3 worm cellular contexts compared by ENCODE assay signal in genomic region chrIV:11145929-11146339, ce11.
TF ChIP-seq lines count a peak whose summit lies in the region.

No protein-coding gene starts in this region.

TF ChIP-seq in whole organism, L1 larva, 84 proteins besides CTCF, POLR2A, EP300 and RAD21:
- TF ChIP-seq fkh-8 (tag; optimal IDR thresholded peaks at IDR 0.05; lab: Kevin White, UChicago) (no peak), dpl-1 (GFP tag; optimal IDR thresholded peaks at IDR 0.05; lab: Kevin White, UChicago) (peak in 1 of 3 experiments; percentile 35), lin-35 (GFP tag; optimal IDR thresholded peaks at IDR 0.05; lab: Kevin White, UChicago) (peak in 1 of 2 experiments; percentile 20), efl-1 (optimal IDR thresholded peaks at IDR 0.05; lab: Kevin White, UChicago) (no peak), efl-1 (GFP tag; optimal IDR thresholded peaks at IDR 0.05 in 1 of 2; lab: Kevin White, UChicago) (peak; percentile 50 to 92), hpl-2 (GFP tag; optimal IDR thresholded peaks at IDR 0.05; lab: Kevin White, UChicago) (no peak)

TF ChIP-seq in whole organism, L4 larva, 104 proteins besides CTCF, POLR2A, EP300 and RAD21:
- TF ChIP-seq F49E8.2 (tag; optimal IDR thresholded peaks at IDR 0.05; lab: Kevin White, UChicago; ENCODE audit: borderline replicate concordance) (peak; percentile 89), hlh-30 (tag; optimal IDR thresholded peaks at IDR 0.05; lab: Kevin White, UChicago; ENCODE audit: insufficient read depth) (no peak), lin-38 (GFP tag; IDR thresholded peaks at IDR 0.05; lab: Robert Waterston, UW) (peak; percentile 62), egl-27 (tag; optimal IDR thresholded peaks at IDR 0.05; lab: Kevin White, UChicago) (no peak), pha-4 (GFP tag; IDR thresholded peaks at IDR 0.05; lab: Robert Waterston, UW) (peak; percentile 64; the same call in 1 of the 2 replicates), pha-4 (tag; optimal IDR thresholded peaks at IDR 0.05; lab: Kevin White, UChicago) (no peak), nhr-102 (tag; optimal IDR thresholded peaks at IDR 0.05; lab: Kevin White, UChicago) (no peak), Y48G9A.11 (GFP tag; IDR thresholded peaks at IDR 0.05; lab: Robert Waterston, UW) (0 out of 2 replicates have a peak, but pooled peaks have one; percentile 6), ceh-20 (GFP tag; IDR thresholded peaks at IDR 0.05; lab: Robert Waterston, UW) (no peak), rbr-2 (tag; optimal IDR thresholded peaks at IDR 0.05; lab: Kevin White, UChicago) (no peak), madf-9 (GFP tag; conservative IDR thresholded peaks at IDR 0.05; lab: Robert Waterston, UW) (no peak), fos-1 (tag; optimal IDR thresholded peaks at IDR 0.05; lab: Kevin White, UChicago) (no peak), R02D3.7 (tag; optimal IDR thresholded peaks at IDR 0.05; lab: Kevin White, UChicago) (no peak), nhr-28 (tag; optimal IDR thresholded peaks at IDR 0.05; lab: Kevin White, UChicago) (no peak), vab-7 (GFP tag; IDR thresholded peaks at IDR 0.05; lab: Robert Waterston, UW) (no peak), zfp-3 (GFP tag; conservative IDR thresholded peaks at IDR 0.05; lab: Robert Waterston, UW) (0 out of 2 replicates have a peak, but pooled peaks have one; percentile 30), spr-3 (GFP tag; optimal IDR thresholded peaks at IDR 0.05; lab: Kevin White, UChicago) (no peak), ceh-44 (GFP tag; IDR thresholded peaks at IDR 0.05; lab: Robert Waterston, UW) (no peak), nhr-10 (tag; optimal IDR thresholded peaks at IDR 0.05; lab: Kevin White, UChicago) (no peak), hif-1 (tag; optimal IDR thresholded peaks at IDR 0.05; lab: Kevin White, UChicago) (no peak), dmd-9 (GFP tag; IDR thresholded peaks at IDR 0.05; lab: Robert Waterston, UW) (no peak), arid-1 (GFP tag; conservative IDR thresholded peaks at IDR 0.05; lab: Robert Waterston, UW) (peak; percentile 80), dmd-6 (GFP tag; IDR thresholded peaks at IDR 0.05; lab: Robert Waterston, UW) (no peak), tra-1 (GFP tag; IDR thresholded peaks at IDR 0.05; lab: Robert Waterston, UW) (no peak), mdl-1 (tag; optimal IDR thresholded peaks at IDR 0.05; lab: Kevin White, UChicago) (no peak), set-16 (GFP tag; IDR thresholded peaks at IDR 0.05; lab: Robert Waterston, UW) (no peak), ctbp-1 (GFP tag; IDR thresholded peaks at IDR 0.05; lab: Robert Waterston, UW) (no peak), ceh-28 (tag; optimal IDR thresholded peaks at IDR 0.05; lab: Kevin White, UChicago) (no peak), zip-11 (GFP tag; IDR thresholded peaks at IDR 0.05; lab: Robert Waterston, UW) (no peak), unc-62 (GFP tag; optimal IDR thresholded peaks at IDR 0.05 in 1 of 2; lab: Kevin White, UChicago) (peak in 1 of 2 experiments; percentile 51), unc-62 (tag; optimal IDR thresholded peaks at IDR 0.05; lab: Kevin White, UChicago) (no peak), php-3 (GFP tag; IDR thresholded peaks at IDR 0.05; lab: Robert Waterston, UW) (no peak), nhr-41 (GFP tag; IDR thresholded peaks at IDR 0.05; lab: Robert Waterston, UW) (no peak), snpc-1.2 (GFP tag; IDR thresholded peaks at IDR 0.05; lab: Robert Waterston, UW) (0 out of 2 replicates have a peak, but pooled peaks have one; percentile 15), lir-3 (tag; optimal IDR thresholded peaks at IDR 0.05; lab: Kevin White, UChicago) (no peak), nhr-111 (GFP tag; optimal IDR thresholded peaks at IDR 0.05; lab: Kevin White, UChicago) (no peak), spr-1 (tag; optimal IDR thresholded peaks at IDR 0.05; lab: Kevin White, UChicago) (no peak), ama-1 (optimal IDR thresholded peaks at IDR 0.05; lab: Kevin White, UChicago) (no peak), lin-29 (GFP tag; IDR thresholded peaks at IDR 0.05; lab: Robert Waterston, UW) (no peak), ceh-62 (tag; optimal IDR thresholded peaks at IDR 0.05; lab: Kevin White, UChicago) (no peak), hmg-1.1 (GFP tag; IDR thresholded peaks at IDR 0.05; lab: Robert Waterston, UW) (no peak), nhr-48 (tag; optimal IDR thresholded peaks at IDR 0.05; lab: Kevin White, UChicago) (no peak), ZK337.2 (GFP tag; IDR thresholded peaks at IDR 0.05; lab: Robert Waterston, UW) (no peak), F26F4.8 (GFP tag; conservative IDR thresholded peaks at IDR 0.05; lab: Robert Waterston, UW) (no peak), nhr-11 (tag; optimal IDR thresholded peaks at IDR 0.05; lab: Kevin White, UChicago) (no peak)

TF ChIP-seq in whole organism, young adult, 124 proteins besides CTCF, POLR2A, EP300 and RAD21 (continues in another document):
- TF ChIP-seq zim-3 (tag; optimal IDR thresholded peaks at IDR 0.05; lab: Kevin White, UChicago) (peak; percentile 75), hsf-1 (GFP tag; IDR thresholded peaks at IDR 0.05; lab: Robert Waterston, UW) (peak; percentile 74), mes-4 (tag; optimal IDR thresholded peaks at IDR 0.05; lab: Kevin White, UChicago) (no peak), ztf-22 (GFP tag; optimal IDR thresholded peaks at IDR 0.05; lab: Kevin White, UChicago) (no peak), F52B5.7 (tag; optimal IDR thresholded peaks at IDR 0.05; lab: Kevin White, UChicago) (peak; percentile 84), mel-28 (tag; optimal IDR thresholded peaks at IDR 0.05; lab: Kevin White, UChicago; ENCODE audit: borderline replicate concordance) (no peak), ceh-100 (GFP tag; IDR thresholded peaks at IDR 0.05; lab: Robert Waterston, UW) (peak; percentile 20; the same call in 1 of the 2 replicates), unc-130 (GFP tag; optimal IDR thresholded peaks at IDR 0.05; lab: Kevin White, UChicago) (peak; percentile 83), T07F8.4 (tag; optimal IDR thresholded peaks at IDR 0.05; lab: Kevin White, UChicago) (no peak), F22D6.2 (tag; optimal IDR thresholded peaks at IDR 0.05; lab: Kevin White, UChicago) (no peak), atf-7 (tag; optimal IDR thresholded peaks at IDR 0.05; lab: Kevin White, UChicago) (peak; percentile 46), nhr-80 (tag; optimal IDR thresholded peaks at IDR 0.05; lab: Kevin White, UChicago) (no peak), F49E8.2 (tag; optimal IDR thresholded peaks at IDR 0.05; lab: Kevin White, UChicago; ENCODE audit: insufficient read depth) (peak; percentile 94), Y79H2A.3 (GFP tag; conservative IDR thresholded peaks at IDR 0.05; lab: Robert Waterston, UW) (0 out of 2 replicates have a peak, but pooled peaks have one; percentile 39), attf-3 (GFP tag; conservative IDR thresholded peaks at IDR 0.05; lab: Robert Waterston, UW) (no peak), egl-18 (GFP tag; IDR thresholded peaks at IDR 0.05; lab: Robert Waterston, UW) (no peak), ets-4 (GFP tag; optimal IDR thresholded peaks at IDR 0.05; lab: Kevin White, UChicago) (no peak), Y67H2A.10 (GFP tag; conservative IDR thresholded peaks at IDR 0.05; lab: Robert Waterston, UW) (no peak), Y56A3A.18 (GFP tag; IDR thresholded peaks at IDR 0.05; lab: Robert Waterston, UW) (0 out of 2 replicates have a peak, but pooled peaks have one; percentile 49), athp-1 (tag; optimal IDR thresholded peaks at IDR 0.05; lab: Kevin White, UChicago) (peak; percentile 61), cebp-1 (GFP tag; IDR thresholded peaks at IDR 0.05; lab: Robert Waterston, UW) (no peak), cebp-1 (tag; optimal IDR thresholded peaks at IDR 0.05; lab: Kevin White, UChicago) (peak; percentile 28), lin-54 (GFP tag; optimal IDR thresholded peaks at IDR 0.05; lab: Kevin White, UChicago) (peak; percentile 46), let-607 (tag; optimal IDR thresholded peaks at IDR 0.05; lab: Kevin White, UChicago) (no peak), ceh-40 (GFP tag; IDR thresholded peaks at IDR 0.05; lab: Robert Waterston, UW) (0 out of 2 replicates have a peak, but pooled peaks have one; percentile 14), sdz-38 (tag; optimal IDR thresholded peaks at IDR 0.05; lab: Kevin White, UChicago) (no peak), nhr-90 (tag; optimal IDR thresholded peaks at IDR 0.05; lab: Kevin White, UChicago) (peak; percentile 24), egl-44 (GFP tag; IDR thresholded peaks at IDR 0.05; lab: Robert Waterston, UW) (no peak), nhr-27 (tag; optimal IDR thresholded peaks at IDR 0.05; lab: Kevin White, UChicago) (peak; percentile 75), nfyb-1 (GFP tag; IDR thresholded peaks at IDR 0.05; lab: Robert Waterston, UW) (peak; percentile 21; the same call in 1 of the 2 replicates), snpc-4 (GFP tag; optimal IDR thresholded peaks at IDR 0.05; lab: Kevin White, UChicago) (peak; percentile 54), snpc-4 (tag; optimal IDR thresholded peaks at IDR 0.05; lab: Kevin White, UChicago) (peak in 2 of 4 experiments; percentile 37 to 45), attf-5 (GFP tag; optimal IDR thresholded peaks at IDR 0.05; lab: Kevin White, UChicago) (peak; percentile 17), B0035.1 (tag; optimal IDR thresholded peaks at IDR 0.05; lab: Kevin White, UChicago) (peak; percentile 61), chd-7 (tag; optimal IDR thresholded peaks at IDR 0.05; lab: Kevin White, UChicago) (peak; percentile 63), ceh-91 (GFP tag; IDR thresholded peaks at IDR 0.05; lab: Robert Waterston, UW) (no peak), ztf-18 (tag; optimal IDR thresholded peaks at IDR 0.05; lab: Kevin White, UChicago) (no peak), lin-40 (tag; optimal IDR thresholded peaks at IDR 0.05; lab: Kevin White, UChicago) (no peak), Y53F4B.3 (GFP tag; IDR thresholded peaks at IDR 0.05; lab: Robert Waterston, UW) (no peak), aptf-2 (GFP tag; conservative IDR thresholded peaks at IDR 0.05; lab: Robert Waterston, UW) (no peak), nhr-179 (tag; optimal IDR thresholded peaks at IDR 0.05; lab: Kevin White, UChicago) (no peak), ztf-3 (GFP tag; optimal IDR thresholded peaks at IDR 0.05; lab: Kevin White, UChicago) (no peak), pbrm-1 (GFP tag; IDR thresholded peaks at IDR 0.05; lab: Robert Waterston, UW) (peak; percentile 52; the same call in 1 of the 2 replicates), die-1 (tag; optimal IDR thresholded peaks at IDR 0.05; lab: Kevin White, UChicago) (peak; percentile 35), Y95B8A.8 (GFP tag; IDR thresholded peaks at IDR 0.05; lab: Robert Waterston, UW) (0 out of 2 replicates have a peak, but pooled peaks have one; percentile 50), lin-26 (GFP tag; IDR thresholded peaks at IDR 0.05; lab: Robert Waterston, UW) (peak; percentile 59), hlh-12 (tag; optimal IDR thresholded peaks at IDR 0.05; lab: Kevin White, UChicago) (no peak), pha-4 (tag; optimal IDR thresholded peaks at IDR 0.05; lab: Kevin White, UChicago) (no peak), F57A8.1 (GFP tag; optimal IDR thresholded peaks at IDR 0.05; lab: Kevin White, UChicago) (no peak)
